Fruit fly (Drosophila melanogaster) whole organism, embryonic: ENCODE results near the gene Eig71Ed.

Source experiments
- Bteb2 ChIP-seq: fragments of 200-800 bp; sonication (Bioruptor generic); optimal IDR thresholded peaks from 2 replicates; lab custom pipeline; 2016; ENCODE audit warnings: missing biosample characterization, missing genetic modification characterization
- CG10462 ChIP-seq: fragments of 200-800 bp; sonication (Bioruptor generic); optimal IDR thresholded peaks from 2 replicates; lab custom pipeline; 2016; ENCODE audit warnings: missing biosample characterization, missing genetic modification characterization
- CG12155 ChIP-seq: fragments of 200-800 bp; sonication (Bioruptor generic); optimal IDR thresholded peaks from 3 replicates; lab custom pipeline; 2016; ENCODE audit warnings: missing biosample characterization, missing genetic modification characterization
- CG12219 ChIP-seq: fragments of 200-800 bp; sonication (Bioruptor generic); optimal IDR thresholded peaks from 3 replicates; lab custom pipeline; 2018; ENCODE audit warnings: missing biosample characterization, mild to moderate bottlenecking, missing genetic modification characterization
- CG12299 ChIP-seq: fragments of 200-800 bp; sonication (Bioruptor generic); optimal IDR thresholded peaks from 2 replicates; lab custom pipeline; 2018; ENCODE audit warnings: missing biosample characterization, mild to moderate bottlenecking, missing genetic modification characterization
- CG1603 ChIP-seq: fragments of 200-800 bp; sonication (Bioruptor generic); optimal IDR thresholded peaks from 2 replicates; lab custom pipeline; 2019; ENCODE audit warnings: missing biosample characterization, mild to moderate bottlenecking, missing genetic modification characterization, moderate library complexity
- CG16813 ChIP-seq: fragments of 200-800 bp; sonication (Bioruptor generic); IDR thresholded peaks from 3 replicates; pipeline ENCODE4 v1.3.6; 2022; ENCODE audit warnings: missing biosample characterization, missing genetic modification characterization; ENCODE audit not compliant: partially characterized antibody
- CG17186 ChIP-seq: fragments of 200-800 bp; sonication (Bioruptor generic); optimal IDR thresholded peaks from 3 replicates; lab custom pipeline; 2017; ENCODE audit warnings: missing biosample characterization, missing genetic modification reagents, missing genetic modification characterization
- CG17912 ChIP-seq: fragments of 200-800 bp; sonication (Bioruptor generic); optimal IDR thresholded peaks from 2 replicates; lab custom pipeline; 2018; ENCODE audit warnings: missing biosample characterization, mild to moderate bottlenecking, missing genetic modification characterization
- CG18476 ChIP-seq: fragments of 200-800 bp; sonication (Bioruptor generic); optimal IDR thresholded peaks from 2 replicates; lab custom pipeline; 2016; ENCODE audit warnings: missing biosample characterization, mild to moderate bottlenecking, missing genetic modification characterization
- CG2116 ChIP-seq: fragments of 200-800 bp; sonication (Bioruptor generic); optimal IDR thresholded peaks from 3 replicates; lab custom pipeline; 2018; ENCODE audit warnings: missing biosample characterization, mild to moderate bottlenecking, missing genetic modification characterization
- CG2199 ChIP-seq: fragments of 200-800 bp; sonication (Bioruptor generic); IDR thresholded peaks from 3 replicates; pipeline ENCODE4 v1.3.6; 2022; ENCODE audit warnings: missing biosample characterization, missing genetic modification characterization
- CG2202 ChIP-seq: fragments of 200-800 bp; sonication (Bioruptor generic); optimal IDR thresholded peaks from 2 replicates; lab custom pipeline; 2018; ENCODE audit warnings: missing biosample characterization, mild to moderate bottlenecking, missing genetic modification characterization
- CG2889 ChIP-seq: fragments of 200-800 bp; sonication (Bioruptor generic); IDR thresholded peaks from 3 replicates; pipeline ENCODE4 v1.3.6; 2022; ENCODE audit warnings: missing biosample characterization, missing genetic modification characterization
- CG3726 ChIP-seq: fragments of 200-800 bp; sonication (Bioruptor generic); IDR thresholded peaks from 3 replicates; pipeline ENCODE4, ENCODE4 v1.3.6; 2022; ENCODE audit warnings: missing biosample characterization, missing genetic modification characterization
- CG4617 ChIP-seq: fragments of 200-800 bp; sonication (Bioruptor generic); optimal IDR thresholded peaks from 3 replicates; lab custom pipeline; 2016; ENCODE audit warnings: missing biosample characterization, missing genetic modification characterization, borderline replicate concordance
- CG4707 ChIP-seq: fragments of 200-800 bp; sonication (Bioruptor generic); optimal IDR thresholded peaks from 2 replicates; lab custom pipeline; 2018; ENCODE audit warnings: missing biosample characterization, mild to moderate bottlenecking, missing genetic modification characterization, moderate library complexity
- CG7928 ChIP-seq: fragments of 200-800 bp; sonication (Bioruptor generic); optimal IDR thresholded peaks from 2 replicates; lab custom pipeline; 2017; ENCODE audit warnings: missing biosample characterization, mild to moderate bottlenecking, missing genetic modification characterization
- CG7987 ChIP-seq: fragments of 200-800 bp; sonication (Bioruptor generic); optimal IDR thresholded peaks from 2 replicates; lab custom pipeline; 2018; ENCODE audit warnings: missing biosample characterization, mild to moderate bottlenecking, missing genetic modification characterization, moderate library complexity
- CG9817 ChIP-seq: fragments of 200-800 bp; sonication (Bioruptor generic); optimal IDR thresholded peaks from 2 replicates; lab custom pipeline; 2018; ENCODE audit warnings: missing biosample characterization, mild to moderate bottlenecking, missing genetic modification characterization, moderate library complexity
- Dip2 ChIP-seq: fragments of 200-800 bp; sonication (Bioruptor generic); IDR thresholded peaks from 2 replicates; pipeline ENCODE4 v1.3.6; 2022; ENCODE audit warnings: missing biosample characterization, missing genetic modification characterization
- E2f2 ChIP-seq: fragments of 200-800 bp; sonication (Bioruptor generic); IDR thresholded peaks from 2 replicates; pipeline ENCODE4 v1.3.6; 2022; ENCODE audit warnings: missing biosample characterization, missing genetic modification characterization
- Ets65A ChIP-seq: fragments of 200-800 bp; sonication (Bioruptor generic); peaks from one replicate; lab custom pipeline; 2016; ENCODE audit warnings: missing biosample characterization, missing genetic modification characterization
- Ets97D ChIP-seq: fragments of 200-800 bp; sonication (Bioruptor generic); optimal IDR thresholded peaks from 3 replicates; lab custom pipeline; 2016; ENCODE audit warnings: missing biosample characterization, missing genetic modification characterization
- HmgZ ChIP-seq: fragments of 200-800 bp; sonication (Bioruptor generic); optimal IDR thresholded peaks from 2 replicates; lab custom pipeline; 2018; ENCODE audit warnings: missing biosample characterization, mild to moderate bottlenecking, missing genetic modification characterization
- Hr78 ChIP-seq, 2 experiments: fragments of 200-800 bp in 1 of 2; fragments of >200 bp in 1 of 2; sonication (Bioruptor generic) in 1 of 2; optimal IDR thresholded peaks; 2 replicates each; lab custom pipeline; 2017 to 2019; ENCODE audit warnings: missing biosample characterization in 2 of 2, missing genetic modification characterization in 2 of 2, mild to moderate bottlenecking in 1 of 2, moderate library complexity in 1 of 2
- Jarid2 ChIP-seq: fragments of 200-800 bp; sonication (Bioruptor generic); optimal IDR thresholded peaks from 3 replicates; lab custom pipeline; 2017; ENCODE audit warnings: mild to moderate bottlenecking, missing biosample characterization, missing genetic modification reagents, missing genetic modification characterization
- Neu2 ChIP-seq: fragments of 200-800 bp; sonication (Bioruptor generic); optimal IDR thresholded peaks from 3 replicates; lab custom pipeline; 2016; ENCODE audit warnings: missing biosample characterization, missing genetic modification characterization, borderline replicate concordance
- Nf-YB ChIP-seq: fragments of 200-800 bp; sonication (Bioruptor generic); optimal IDR thresholded peaks from 3 replicates; lab custom pipeline; 2019; ENCODE audit warnings: missing biosample characterization, mild to moderate bottlenecking, missing genetic modification characterization, moderate library complexity
- Poxn ChIP-seq: fragments of 200-800 bp; sonication (Bioruptor generic); IDR thresholded peaks from 2 replicates; pipeline ENCODE4 v1.3.6; 2022; ENCODE audit warnings: missing biosample characterization, missing genetic modification characterization
- Rx ChIP-seq: fragments of 200-800 bp; sonication (Bioruptor generic); IDR thresholded peaks from 2 replicates; pipeline ENCODE4 v1.3.6; 2022; ENCODE audit warnings: missing biosample characterization, missing genetic modification characterization
- Sox100B ChIP-seq: fragments of 200-800 bp; sonication (Bioruptor generic); optimal IDR thresholded peaks from 3 replicates; lab custom pipeline; 2018; ENCODE audit warnings: missing biosample characterization, mild to moderate bottlenecking, missing genetic modification characterization
- Xbp1 ChIP-seq: fragments of 200-800 bp; sonication (Bioruptor generic); optimal IDR thresholded peaks from 3 replicates; lab custom pipeline; 2016; ENCODE audit warnings: missing biosample characterization, mild to moderate bottlenecking, missing genetic modification characterization
- ac ChIP-seq: fragments of 200-800 bp; sonication (Bioruptor generic); optimal IDR thresholded peaks from 3 replicates; lab custom pipeline; 2017; ENCODE audit warnings: missing biosample characterization, mild to moderate bottlenecking, missing genetic modification characterization
- ato ChIP-seq: fragments of 200-800 bp; sonication (Bioruptor generic); IDR thresholded peaks from 2 replicates; pipeline ENCODE4 v1.3.6; 2022; ENCODE audit warnings: missing biosample characterization, missing genetic modification characterization; ENCODE audit not compliant: partially characterized antibody
- btn ChIP-seq: fragments of 200-800 bp; sonication (Bioruptor generic); optimal IDR thresholded peaks from 2 replicates; lab custom pipeline; 2016; ENCODE audit warnings: missing biosample characterization, missing genetic modification characterization
- cad ChIP-seq: fragments of >200 bp; optimal IDR thresholded peaks from 2 replicates; lab custom pipeline; 2017; ENCODE audit warnings: missing biosample characterization, missing genetic modification characterization
- cas ChIP-seq: fragments of 200-800 bp; sonication (Bioruptor generic); IDR thresholded peaks from 2 replicates; pipeline ENCODE4 v1.3.6; 2022; ENCODE audit warnings: missing biosample characterization, missing genetic modification characterization
- emc ChIP-seq: fragments of 200-800 bp; sonication (Bioruptor generic); optimal IDR thresholded peaks from 2 replicates; lab custom pipeline; 2016; ENCODE audit warnings: missing biosample characterization, missing genetic modification characterization
- ems ChIP-seq: fragments of 200-800 bp; sonication (Bioruptor generic); optimal IDR thresholded peaks from 3 replicates; lab custom pipeline; 2016; ENCODE audit warnings: missing biosample characterization, missing genetic modification characterization
- hth ChIP-seq: fragments of >200 bp; optimal IDR thresholded peaks from 2 replicates; lab custom pipeline; 2017; ENCODE audit warnings: inconsistent platforms
- nerfin-1 ChIP-seq: fragments of 200-800 bp; sonication (Bioruptor generic); optimal IDR thresholded peaks from 3 replicates; lab custom pipeline; 2019; ENCODE audit warnings: missing biosample characterization, mild to moderate bottlenecking, missing genetic modification characterization, moderate library complexity
- nmo ChIP-seq: fragments of 200-800 bp; sonication (Bioruptor generic); optimal IDR thresholded peaks from 2 replicates; lab custom pipeline; 2018; ENCODE audit warnings: missing biosample characterization, mild to moderate bottlenecking, missing genetic modification characterization, moderate library complexity
- pum ChIP-seq: fragments of 200-800 bp; sonication (Bioruptor generic); optimal IDR thresholded peaks from 2 replicates; lab custom pipeline; 2016; ENCODE audit warnings: missing biosample characterization, missing genetic modification characterization
- rib ChIP-seq: fragments of 200-800 bp; sonication (Bioruptor generic); IDR thresholded peaks from 2 replicates; pipeline ENCODE4 v1.3.6; 2022; ENCODE audit warnings: missing biosample characterization, missing genetic modification characterization
- sens ChIP-seq: fragments of 200-800 bp; sonication (Bioruptor generic); peaks from one replicate; lab custom pipeline; 2016; ENCODE audit warnings: missing biosample characterization, missing genetic modification characterization
- tap ChIP-seq: fragments of 200-800 bp; optimal IDR thresholded peaks from 3 replicates; lab custom pipeline; 2019; ENCODE audit warnings: missing biosample characterization, mild to moderate bottlenecking, missing genetic modification characterization, moderate library complexity
- tio ChIP-seq: fragments of 200-800 bp; sonication (Bioruptor generic); optimal IDR thresholded peaks from 2 replicates; lab custom pipeline; 2017; ENCODE audit warnings: missing biosample characterization, missing genetic modification characterization, inconsistent platforms
- trh ChIP-seq: fragments of 200-800 bp; sonication (Bioruptor generic); optimal IDR thresholded peaks from 2 replicates; lab custom pipeline; 2016; ENCODE audit warnings: missing biosample characterization, missing genetic modification characterization

The Eig71Ed gene

DNA sequence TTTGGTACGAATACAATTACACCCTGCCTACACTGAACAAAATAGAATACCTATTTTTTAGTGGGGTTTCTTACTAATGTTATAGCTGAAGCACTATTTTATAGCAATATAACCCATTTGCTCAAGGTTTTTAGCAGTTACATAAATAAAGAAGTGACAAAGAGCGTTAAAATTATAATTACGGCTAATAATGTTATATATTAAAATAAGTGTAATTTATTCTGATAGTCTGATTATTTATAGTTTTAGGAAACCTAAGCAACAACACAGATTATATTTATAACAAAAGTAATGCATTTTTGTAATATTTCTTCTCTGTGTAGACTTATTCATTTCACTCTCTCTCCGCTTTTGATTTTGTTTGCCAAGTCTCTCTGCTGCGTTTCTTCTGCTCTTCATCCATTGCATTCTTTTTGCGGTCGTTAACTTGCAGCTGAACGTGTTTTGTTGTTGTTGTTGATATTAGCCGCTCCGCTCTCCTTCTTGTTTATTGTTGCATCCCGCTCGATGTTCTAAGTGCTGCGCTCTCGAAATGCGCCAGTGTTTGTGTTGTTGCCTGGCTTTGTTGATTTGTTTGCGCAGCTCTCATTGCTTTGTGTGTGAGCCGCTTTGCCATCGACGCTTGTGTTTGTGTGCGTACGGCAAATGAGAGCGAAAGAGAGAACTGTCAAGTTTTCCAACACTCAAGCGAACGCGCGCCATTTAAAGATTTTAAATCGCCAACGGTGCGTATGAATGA, 26.5 kb upstream of the Eig71Ed start (continued):
- TF ChIP-seq hth (lab: Kevin White, UChicago) (no peak), CG9817 (tag; lab: Kevin White, UChicago) (peak; percentile 90), CG2889 (GFP tag; lab: Robert Waterston, UW) (peak; percentile 59), CG17912 (GFP tag; lab: Kevin White, UChicago) (peak; percentile 48), pum (GFP tag; lab: Kevin White, UChicago) (peak; percentile 2), CG2116 (GFP tag; lab: Kevin White, UChicago) (peak; percentile 67), CG12299 (tag; lab: Kevin White, UChicago) (peak; percentile 82), CG12155 (GFP tag; lab: Kevin White, UChicago) (peak; percentile 75), CG7987 (peak; percentile 81), rib (no peak), cas (peak; percentile 49; the same call in 1 of the 2 replicates), Bteb2 (GFP tag; lab: Kevin White, UChicago) (peak; percentile 28), CG16813 (no peak), Ets65A (GFP tag; lab: Kevin White, UChicago) (peak; percentile 39), Neu2 (GFP tag; lab: Kevin White, UChicago) (no peak), CG3726 (GFP tag; lab: Robert Waterston, UW) (peak; percentile 73; the same call in 2 of the 3 replicates), sens (GFP tag; lab: Kevin White, UChicago) (peak; percentile 93), Jarid2 (GFP tag; lab: Kevin White, UChicago) (peak; percentile 56), Poxn (GFP tag; lab: Robert Waterston, UW) (no peak), CG12219 (peak; percentile 67), CG1603 (tag; lab: Kevin White, UChicago) (peak; percentile 38), ems (peak; percentile 40), tap (tag; lab: Kevin White, UChicago) (peak; percentile 84), CG17186 (GFP tag; lab: Kevin White, UChicago) (peak; percentile 17), ato (GFP tag; lab: Robert Waterston, UW) (no peak), btn (GFP tag; lab: Kevin White, UChicago) (no peak), E2f2 (peak; percentile 90), emc (GFP tag; lab: Kevin White, UChicago) (peak; percentile 23), cad (no peak), CG10462 (GFP tag; lab: Kevin White, UChicago) (peak; percentile 78), CG7928 (GFP tag; lab: Kevin White, UChicago) (peak; percentile 62), Xbp1 (GFP tag; lab: Kevin White, UChicago) (peak; percentile 88), CG2199 (GFP tag; lab: Robert Waterston, UW) (0 out of 3 replicates have a peak, but pooled peaks have one; percentile 13), Nf-YB (GFP tag; lab: Kevin White, UChicago) (peak; percentile 80), Dip2 (GFP tag; lab: Robert Waterston, UW) (no peak), CG18476 (GFP tag; lab: Kevin White, UChicago) (peak; percentile 76), trh (GFP tag; lab: Kevin White, UChicago) (peak; percentile 59), nmo (GFP tag; lab: Kevin White, UChicago) (peak; percentile 98), Sox100B (GFP tag; lab: Kevin White, UChicago) (peak; percentile 97), CG2202 (tag; lab: Kevin White, UChicago) (peak; percentile 70), tio (GFP tag; lab: Kevin White, UChicago) (peak; percentile 91), nerfin-1 (tag; lab: Kevin White, UChicago) (peak; percentile 90), Hr78 (GFP tag; optimal IDR thresholded peaks at IDR 0.05; lab: Kevin White, UChicago) (peak in 1 of 2 experiments; percentile 84), ac (GFP tag; lab: Kevin White, UChicago) (no peak), HmgZ (peak; percentile 58), Rx (GFP tag; lab: Robert Waterston, UW) (no peak), CG4707 (GFP tag; lab: Kevin White, UChicago) (peak; percentile 24), Ets97D (GFP tag; lab: Kevin White, UChicago) (no peak), CG4617 (GFP tag; lab: Kevin White, UChicago) (peak; percentile 57)
